Worm (Caenorhabditis elegans): ENCODE data around the gene spp-11.

ce11 chrII:6377381-6377948 is 29.7 kb downstream of the spp-11 start:
- TF ChIP-seq npax-4 (tag; optimal IDR thresholded peaks at IDR 0.05) (no peak), F13H6.1 (tag; optimal IDR thresholded peaks at IDR 0.05) (no peak), unc-55 (GFP tag; optimal IDR thresholded peaks at IDR 0.05) (no peak), unc-86 (tag; optimal IDR thresholded peaks at IDR 0.05) (no peak)

Data from whole organism, late embryonic.